Fruit fly (Drosophila melanogaster) S2 (cell line): Measurements from ENCODE around the gene slo.

Experiments
- CG8478 ChIP-seq: fragments of >200 bp; optimal IDR thresholded peaks from 2 replicates; lab custom pipeline; 2018
- CTCF ChIP-seq, 2 experiments: fragments of >200 bp; optimal IDR thresholded peaks; 2 replicates each; lab custom pipeline; 2018

Gene slo

DNA sequence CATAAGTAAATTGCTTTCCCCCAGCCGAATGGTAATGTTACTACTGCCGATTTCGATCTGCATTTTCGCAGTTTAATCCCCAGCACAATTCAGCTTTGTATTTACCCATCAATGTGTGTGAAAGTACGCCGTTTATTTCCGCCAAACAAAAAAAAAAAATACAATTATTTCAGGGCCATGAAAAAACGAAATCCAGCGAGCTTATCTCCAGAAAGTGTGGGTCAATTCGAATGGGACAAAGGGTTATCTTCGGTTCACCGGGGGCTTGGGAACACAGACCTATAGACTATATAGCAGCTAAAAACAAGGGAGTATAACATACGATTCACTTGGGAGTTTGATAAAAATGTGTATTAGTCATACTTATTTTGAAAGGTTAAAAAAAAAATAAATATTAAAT lies 64.7 kb downstream of the slo start:
- TF ChIP-seq CG8478 (lab: Kevin White, UChicago): no peak

dm6 chr3R:24749055-24749992 lies 87.0 kb downstream of the slo start, which contains the start of gene tld:
Gene tld, plus strand, starts transcription at chr3R:24749731.
- TF ChIP-seq CG8478 (lab: Kevin White, UChicago): no peak
- no peak for TF ChIP-seq CTCF (optimal IDR thresholded peaks at IDR 0.05; lab: Kevin White, UChicago)

DNA sequence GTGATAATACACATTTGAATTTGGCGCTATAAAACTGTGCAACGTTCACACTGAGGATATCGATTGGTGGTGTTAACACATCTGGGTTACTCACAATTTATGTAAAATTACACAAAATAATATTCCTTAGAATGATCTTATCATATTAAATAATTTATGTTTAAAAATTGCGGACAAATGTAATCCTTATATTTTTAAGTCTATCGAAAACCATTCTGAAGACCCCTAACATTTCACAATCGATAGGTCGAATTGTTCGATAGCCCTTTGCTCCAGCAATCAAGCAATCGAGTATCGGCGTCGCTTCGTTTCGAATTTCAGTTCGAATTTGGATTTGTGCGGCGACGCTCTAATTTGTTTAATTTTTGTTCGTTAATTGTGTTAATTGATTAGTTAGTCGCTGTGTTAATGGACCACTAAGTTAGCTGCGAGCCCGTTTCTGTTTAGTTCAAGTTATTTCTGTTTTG lies 91.3 kb downstream of the slo start, which contains the start of gene asp:
TSS of gene asp (plus strand) at position 289 of the 467 bp plus-strand sequence.
- TF ChIP-seq CTCF (optimal IDR thresholded peaks at IDR 0.05; lab: Kevin White, UChicago) (no peak), CG8478 (lab: Kevin White, UChicago) (no peak)
